Fruit fly (Drosophila melanogaster) whole organism, embryonic: ENCODE measurements around the gene CG11970.

ENCODE experiments used
- Abd-B ChIP-seq: fragments of 200-800 bp; sonication (Bioruptor generic); optimal IDR thresholded peaks from 2 replicates; lab custom pipeline; 2018; ENCODE audit warnings: missing biosample characterization, mild to moderate bottlenecking, missing genetic modification characterization, moderate library complexity
- Aef1 ChIP-seq: fragments of 200-800 bp; sonication (Bioruptor generic); IDR thresholded peaks from 3 replicates; pipeline ENCODE4 v1.3.6; 2022; ENCODE audit warnings: missing biosample characterization, missing genetic modification characterization
- B-H1 ChIP-seq: fragments of 200-800 bp; sonication (Bioruptor generic); IDR thresholded peaks from 3 replicates; pipeline ENCODE4 v1.3.6; 2022; ENCODE audit warnings: missing biosample characterization, missing genetic modification characterization
- CG12236 ChIP-seq: fragments of 200-800 bp; sonication (Bioruptor generic); optimal IDR thresholded peaks from 2 replicates; lab custom pipeline; 2016; ENCODE audit warnings: missing biosample characterization, missing genetic modification characterization
- CG13775 ChIP-seq: fragments of 200-800 bp; sonication (Bioruptor generic); optimal IDR thresholded peaks from 3 replicates; lab custom pipeline; 2017; ENCODE audit warnings: missing biosample characterization, mild to moderate bottlenecking, missing genetic modification characterization
- CG15601 ChIP-seq: fragments of 200-800 bp; sonication (Bioruptor generic); optimal IDR thresholded peaks from 3 replicates; lab custom pipeline; 2019; ENCODE audit warnings: missing biosample characterization, mild to moderate bottlenecking, missing genetic modification characterization, moderate library complexity
- CG1647 ChIP-seq: fragments of 200-800 bp; sonication (Bioruptor generic); optimal IDR thresholded peaks from 3 replicates; lab custom pipeline; 2016; ENCODE audit warnings: missing biosample characterization, missing genetic modification characterization
- CG18764 ChIP-seq: fragments of 200-800 bp; sonication (Bioruptor generic); optimal IDR thresholded peaks from 3 replicates; lab custom pipeline; 2016; ENCODE audit warnings: missing biosample characterization, missing genetic modification characterization
- CG2712 ChIP-seq: fragments of 200-800 bp; optimal IDR thresholded peaks from 3 replicates; lab custom pipeline; 2019; ENCODE audit warnings: missing biosample characterization, mild to moderate bottlenecking, missing genetic modification characterization, moderate library complexity
- CG31224 ChIP-seq: fragments of 200-800 bp; sonication (Bioruptor generic); IDR thresholded peaks from 2 replicates; pipeline ENCODE4 v1.3.6; 2022; ENCODE audit warnings: missing biosample characterization, missing genetic modification characterization
- CG3995 ChIP-seq: fragments of 200-800 bp; sonication (Bioruptor generic); optimal IDR thresholded peaks from 3 replicates; lab custom pipeline; 2016; ENCODE audit warnings: missing biosample characterization, missing genetic modification characterization
- CG4328 ChIP-seq: fragments of 200-800 bp; sonication (Bioruptor generic); optimal IDR thresholded peaks from 3 replicates; lab custom pipeline; 2017; ENCODE audit warnings: missing biosample characterization, missing genetic modification reagents, missing genetic modification characterization
- CG4404 ChIP-seq: fragments of 200-800 bp; sonication (Bioruptor generic); IDR thresholded peaks from 2 replicates; pipeline ENCODE4 v1.3.6; 2022; ENCODE audit warnings: missing biosample characterization, missing genetic modification characterization
- CG6689 ChIP-seq: fragments of 200-800 bp; sonication (Bioruptor generic); IDR thresholded peaks from 2 replicates; pipeline ENCODE4 v1.3.6; 2022; ENCODE audit warnings: missing biosample characterization, missing genetic modification characterization
- CG6854 ChIP-seq: fragments of 200-800 bp; sonication (Bioruptor generic); optimal IDR thresholded peaks from 3 replicates; lab custom pipeline; 2017; ENCODE audit warnings: missing biosample characterization, mild to moderate bottlenecking, missing genetic modification characterization
- Fer1 ChIP-seq: fragments of 200-800 bp; sonication (Bioruptor generic); optimal IDR thresholded peaks from 2 replicates; lab custom pipeline; 2017; ENCODE audit warnings: missing biosample characterization, mild to moderate bottlenecking, missing genetic modification characterization
- Hmx ChIP-seq: fragments of 200-800 bp; sonication (Bioruptor generic); optimal IDR thresholded peaks from 2 replicates; lab custom pipeline; 2016; ENCODE audit warnings: missing biosample characterization, missing genetic modification characterization
- Hr3 ChIP-seq: fragments of 200-800 bp; sonication (Bioruptor generic); optimal IDR thresholded peaks from 3 replicates; lab custom pipeline; 2016; ENCODE audit warnings: missing biosample characterization, missing genetic modification characterization
- Med ChIP-seq: fragments of 200-800 bp; sonication (Bioruptor generic); peaks from one replicate; lab custom pipeline; 2016; ENCODE audit warnings: missing biosample characterization, missing genetic modification characterization, mild to moderate bottlenecking, inconsistent platforms, moderate library complexity
- Mes4 ChIP-seq: fragments of 200-800 bp; sonication (Bioruptor generic); optimal IDR thresholded peaks from 2 replicates; lab custom pipeline; 2016; ENCODE audit warnings: missing biosample characterization, missing genetic modification characterization
- Nf-YA ChIP-seq: fragments of 200-800 bp; sonication (Bioruptor generic); IDR thresholded peaks from 2 replicates; pipeline ENCODE4 v1.3.6; 2022; ENCODE audit warnings: missing biosample characterization, missing genetic modification characterization
- Nf-YB ChIP-seq: fragments of 200-800 bp; sonication (Bioruptor generic); optimal IDR thresholded peaks from 3 replicates; lab custom pipeline; 2019; ENCODE audit warnings: missing biosample characterization, mild to moderate bottlenecking, missing genetic modification characterization, moderate library complexity
- Sin3A ChIP-seq: fragments of >200 bp; optimal IDR thresholded peaks from 2 replicates; lab custom pipeline; 2018
- Spps ChIP-seq: fragments of 200-800 bp; sonication (Bioruptor generic); optimal IDR thresholded peaks from 2 replicates; lab custom pipeline; 2018; ENCODE audit warnings: missing biosample characterization, mild to moderate bottlenecking, missing genetic modification characterization
- Sry-δ ChIP-seq: fragments of 200-800 bp; sonication (Bioruptor generic); optimal IDR thresholded peaks from 2 replicates; lab custom pipeline; 2016; ENCODE audit warnings: missing biosample characterization, missing genetic modification characterization
- amos ChIP-seq: fragments of 200-800 bp; sonication (Bioruptor generic); IDR thresholded peaks from 2 replicates; pipeline ENCODE4 v1.3.6; 2022; ENCODE audit warnings: missing biosample characterization, missing genetic modification characterization; ENCODE audit not compliant: partially characterized antibody
- ap ChIP-seq: fragments of 200-800 bp; sonication (Bioruptor generic); IDR thresholded peaks from 2 replicates; pipeline ENCODE4 v1.3.6; 2022; ENCODE audit warnings: missing biosample characterization, missing genetic modification characterization
- ash1 ChIP-seq: fragments of 200-800 bp; sonication (Bioruptor generic); optimal IDR thresholded peaks from 2 replicates; lab custom pipeline; 2018; ENCODE audit warnings: missing biosample characterization, mild to moderate bottlenecking, missing genetic modification characterization
- az2 ChIP-seq: fragments of 200-800 bp; sonication (Bioruptor generic); optimal IDR thresholded peaks from 3 replicates; lab custom pipeline; 2016; ENCODE audit warnings: missing biosample characterization, missing genetic modification characterization
- cato ChIP-seq: fragments of 200-800 bp; sonication (Bioruptor generic); optimal IDR thresholded peaks from 2 replicates; lab custom pipeline; 2016; ENCODE audit warnings: missing biosample characterization, missing genetic modification characterization, borderline replicate concordance
- cg ChIP-seq: fragments of 200-800 bp; sonication (Bioruptor generic); optimal IDR thresholded peaks from 3 replicates; lab custom pipeline; 2019; ENCODE audit warnings: missing biosample characterization, mild to moderate bottlenecking, missing genetic modification characterization, moderate library complexity
- fd64A ChIP-seq: fragments of 200-800 bp; sonication (Bioruptor generic); optimal IDR thresholded peaks from 3 replicates; lab custom pipeline; 2018; ENCODE audit warnings: missing biosample characterization, mild to moderate bottlenecking, missing genetic modification characterization
- fru ChIP-seq: fragments of >200 bp; optimal IDR thresholded peaks from 2 replicates; lab custom pipeline; 2017
- gcm2 ChIP-seq: fragments of 200-800 bp; sonication (Bioruptor generic); optimal IDR thresholded peaks from 2 replicates; lab custom pipeline; 2016; ENCODE audit warnings: missing biosample characterization, missing genetic modification characterization
- gem ChIP-seq: fragments of 200-800 bp; sonication (Bioruptor generic); optimal IDR thresholded peaks from 2 replicates; lab custom pipeline; 2019; ENCODE audit warnings: missing biosample characterization, mild to moderate bottlenecking, missing genetic modification characterization, moderate library complexity
- h ChIP-seq: fragments of >200 bp; optimal IDR thresholded peaks from 2 replicates; lab custom pipeline; 2017
- hkb ChIP-seq, 2 experiments: fragments of 200-800 bp in 1 of 2; fragments of >200 bp in 1 of 2; sonication (Bioruptor generic) in 1 of 2; IDR thresholded peaks in 1 of 2; optimal IDR thresholded peaks in 1 of 2; 2 replicates each; pipeline versions ENCODE4 v1.3.6 to Lab custom; 2017 to 2022; ENCODE audit warnings: missing biosample characterization in 1 of 2, missing genetic modification characterization in 1 of 2
- kay ChIP-seq: fragments of 200-800 bp; sonication (Bioruptor generic); optimal IDR thresholded peaks from 2 replicates; lab custom pipeline; 2016; ENCODE audit warnings: missing biosample characterization, missing genetic modification characterization
- nmo ChIP-seq: fragments of 200-800 bp; sonication (Bioruptor generic); optimal IDR thresholded peaks from 2 replicates; lab custom pipeline; 2018; ENCODE audit warnings: missing biosample characterization, mild to moderate bottlenecking, missing genetic modification characterization, moderate library complexity
- nom ChIP-seq: fragments of 200-800 bp; sonication (Bioruptor generic); optimal IDR thresholded peaks from 2 replicates; lab custom pipeline; 2017; ENCODE audit warnings: missing biosample characterization, missing genetic modification characterization, mild to moderate bottlenecking, moderate library complexity, missing genetic modification reagents
- odd ChIP-seq: fragments of 200-800 bp; sonication (Bioruptor generic); optimal IDR thresholded peaks from 2 replicates; lab custom pipeline; 2017; ENCODE audit warnings: missing biosample characterization, mild to moderate bottlenecking, missing genetic modification characterization
- p53 ChIP-seq: fragments of 200-800 bp; sonication (Bioruptor generic); optimal IDR thresholded peaks from 2 replicates; lab custom pipeline; 2016; ENCODE audit warnings: missing biosample characterization, missing genetic modification characterization
- salm ChIP-seq: fragments of 200-800 bp; sonication (Bioruptor generic); optimal IDR thresholded peaks from 2 replicates; lab custom pipeline; 2018; ENCODE audit warnings: missing biosample characterization, mild to moderate bottlenecking, missing genetic modification characterization
- sim ChIP-seq: fragments of 200-800 bp; sonication (Bioruptor generic); IDR thresholded peaks from 2 replicates; pipeline ENCODE4 v1.3.6; 2022; ENCODE audit warnings: missing biosample characterization, missing genetic modification characterization
- sqz ChIP-seq: fragments of 200-800 bp; sonication (Bioruptor generic); optimal IDR thresholded peaks from 3 replicates; lab custom pipeline; 2018; ENCODE audit warnings: missing biosample characterization, mild to moderate bottlenecking, missing genetic modification characterization
- tap ChIP-seq: fragments of 200-800 bp; optimal IDR thresholded peaks from 3 replicates; lab custom pipeline; 2019; ENCODE audit warnings: missing biosample characterization, mild to moderate bottlenecking, missing genetic modification characterization, moderate library complexity
- tna ChIP-seq: fragments of 200-800 bp; sonication (Bioruptor generic); IDR thresholded peaks from 2 replicates; pipeline ENCODE4 v1.3.6; 2022; ENCODE audit warnings: missing biosample characterization, missing genetic modification characterization; ENCODE audit not compliant: partially characterized antibody
- trem ChIP-seq: fragments of 200-800 bp; optimal IDR thresholded peaks from 3 replicates; lab custom pipeline; 2019; ENCODE audit warnings: missing biosample characterization, mild to moderate bottlenecking, missing genetic modification characterization, moderate library complexity
- vnd ChIP-seq: fragments of 200-800 bp; sonication (Bioruptor generic); IDR thresholded peaks from 3 replicates; pipeline ENCODE4 v1.3.6; 2022; ENCODE audit warnings: missing biosample characterization, missing genetic modification characterization; ENCODE audit not compliant: partially characterized antibody

The CG11970 gene

dm6 chr3R:9014859-9015466, 30.4 kb downstream of the CG11970 start, which contains the start of the genes Kcmf1, Sf3b5 and CG11986 (continued):
- peak; percentile 17 for TF ChIP-seq nmo (GFP tag; lab: Kevin White, UChicago)
- no peak for TF ChIP-seq Hmx
- no peak for TF ChIP-seq hkb (optimal IDR thresholded peaks at IDR 0.05; lab: Kevin White, UChicago)
- no peak for TF ChIP-seq hkb (GFP tag; IDR thresholded peaks at IDR 0.05; lab: Robert Waterston, UW)
- no peak for TF ChIP-seq CG6854 (GFP tag; lab: Kevin White, UChicago)

dm6 chr3R:9016869-9017268, 32.4 kb downstream of the CG11970 start:
- TF ChIP-seq Aef1 (GFP tag; lab: Robert Waterston, UW) (no peak), Nf-YA (no peak), CG18764 (GFP tag; lab: Kevin White, UChicago) (no peak), ash1 (no peak), B-H1 (GFP tag; lab: Robert Waterston, UW) (no peak), nom (GFP tag; lab: Kevin White, UChicago) (no peak), Med (GFP tag; lab: Kevin White, UChicago) (no peak), Nf-YB (GFP tag; lab: Kevin White, UChicago) (no peak), CG12236 (GFP tag; lab: Kevin White, UChicago) (no peak), Sin3A (lab: Kevin White, UChicago) (no peak), gem (tag; lab: Kevin White, UChicago) (no peak), CG6689 (GFP tag; lab: Robert Waterston, UW) (no peak), CG13775 (no peak), Hr3 (GFP tag; lab: Kevin White, UChicago) (no peak), CG3995 (no peak), odd (GFP tag; lab: Kevin White, UChicago) (no peak), CG4404 (GFP tag; lab: Robert Waterston, UW) (no peak), p53 (GFP tag; lab: Kevin White, UChicago) (no peak), CG1647 (GFP tag; lab: Kevin White, UChicago) (no peak)

dm6 chr3R:9019689-9020138, 35.2 kb downstream of the CG11970 start, which contains the start of gene tgo:
tgo (minus strand) TSS chr3R:9020022.
- TF ChIP-seq vnd (GFP tag; lab: Robert Waterston, UW) (no peak), cato (GFP tag; lab: Kevin White, UChicago) (no peak), h (no peak), Sry-δ (GFP tag; lab: Kevin White, UChicago) (peak; percentile 60), amos (GFP tag; lab: Robert Waterston, UW) (peak; percentile 62), fru (lab: Kevin White, UChicago) (no peak), trem (tag; lab: Kevin White, UChicago) (peak; percentile 73), CG15601 (tag; lab: Kevin White, UChicago) (peak; percentile 33), fd64A (GFP tag; lab: Kevin White, UChicago) (no peak), gcm2 (GFP tag; lab: Kevin White, UChicago) (no peak), cg (GFP tag; lab: Kevin White, UChicago) (peak; percentile 72), tap (tag; lab: Kevin White, UChicago) (no peak), Fer1 (GFP tag; lab: Kevin White, UChicago) (peak; percentile 69), Abd-B (GFP tag; lab: Kevin White, UChicago) (peak; percentile 21), sqz (no peak), Mes4 (GFP tag; lab: Kevin White, UChicago) (no peak), tna (GFP tag; lab: Robert Waterston, UW) (no peak), salm (tag; lab: Kevin White, UChicago) (no peak), ap (GFP tag; lab: Robert Waterston, UW) (no peak), CG4328 (GFP tag; lab: Kevin White, UChicago) (no peak), CG31224 (GFP tag; lab: Robert Waterston, UW) (no peak), Spps (tag; lab: Kevin White, UChicago) (no peak), kay (GFP tag; lab: Kevin White, UChicago) (no peak), az2 (GFP tag; lab: Kevin White, UChicago) (no peak), CG2712 (tag; lab: Kevin White, UChicago) (peak; percentile 46), sim (GFP tag; lab: Robert Waterston, UW) (no peak)
